Worm (Caenorhabditis elegans): ENCODE data around the gene F36A4.3.

DNA sequence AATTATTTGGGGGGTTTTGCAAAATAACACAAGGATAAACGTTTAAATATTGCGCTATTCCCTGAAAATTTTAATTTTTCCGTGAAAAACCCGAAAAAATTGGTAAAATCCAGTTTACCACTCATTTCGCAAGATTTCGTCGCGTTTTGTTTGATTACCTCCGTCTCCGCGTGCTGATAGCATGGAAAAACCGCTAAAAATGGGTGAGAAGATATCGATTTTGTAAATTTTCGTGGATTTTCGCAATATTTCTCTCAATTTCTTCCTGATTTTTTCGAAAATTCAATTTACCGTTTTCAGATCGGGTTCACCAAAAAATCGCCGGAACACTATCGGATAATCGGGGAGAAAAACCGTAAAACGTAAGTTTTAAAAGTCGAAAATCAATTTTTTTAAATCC, 21.6 kb upstream of the F36A4.3 start, which contains the start of gene ama-1:
- no peak for TF ChIP-seq fkh-10 (GFP tag; optimal IDR thresholded peaks at IDR 0.05)
- no peak for TF ChIP-seq gmeb-2 (tag; optimal IDR thresholded peaks at IDR 0.05)
- TF ChIP-seq ceh-48 (tag; optimal IDR thresholded peaks at IDR 0.05) = no peak
- TF ChIP-seq rnt-1 (tag; optimal IDR thresholded peaks at IDR 0.05) = no peak
- no peak for TF ChIP-seq pqm-1 (tag; optimal IDR thresholded peaks at IDR 0.05)
- TF ChIP-seq ama-1 (optimal IDR thresholded peaks at IDR 0.05) = no peak
- TF ChIP-seq unc-3 (GFP tag; conservative IDR thresholded peaks at IDR 0.05) = no peak
- no peak for TF ChIP-seq unc-3 (tag; optimal IDR thresholded peaks at IDR 0.05)
- TF ChIP-seq hlh-13 (GFP tag; optimal IDR thresholded peaks at IDR 0.05) = no peak
- no peak for TF ChIP-seq pag-3 (tag; optimal IDR thresholded peaks at IDR 0.05; ENCODE audit: borderline replicate concordance)
- peak; percentile 43 for TF ChIP-seq pha-2 (tag; optimal IDR thresholded peaks at IDR 0.05)
- TF ChIP-seq tbx-2 (tag; optimal IDR thresholded peaks at IDR 0.05) = no peak

All from whole organism, late embryonic.